Fruit fly (Drosophila melanogaster) whole organism, embryonic: ENCODE results near the gene CG2617.

Source experiments
- CG10267 ChIP-seq: fragments of 200-800 bp; sonication (Bioruptor generic); optimal IDR thresholded peaks from 2 replicates; lab custom pipeline; 2018; ENCODE audit warnings: missing biosample characterization, mild to moderate bottlenecking, missing genetic modification characterization, moderate library complexity
- CG12219 ChIP-seq: fragments of 200-800 bp; sonication (Bioruptor generic); optimal IDR thresholded peaks from 3 replicates; lab custom pipeline; 2018; ENCODE audit warnings: missing biosample characterization, mild to moderate bottlenecking, missing genetic modification characterization
- Doc3 ChIP-seq: fragments of 200-800 bp; sonication (Bioruptor generic); IDR thresholded peaks from 3 replicates; pipeline ENCODE4 v1.3.6; 2022; ENCODE audit warnings: missing biosample characterization, missing genetic modification characterization; ENCODE audit not compliant: partially characterized antibody
- Gug ChIP-seq: fragments of 200-800 bp; sonication (Bioruptor generic); IDR thresholded peaks from 4 replicates; pipeline ENCODE4 v1.3.6; 2022; ENCODE audit warnings: missing biosample characterization, missing genetic modification characterization
- HLH4C ChIP-seq: fragments of 200-800 bp; sonication (Bioruptor generic); IDR thresholded peaks from 3 replicates; pipeline ENCODE4 v1.3.6; 2022; ENCODE audit warnings: missing biosample characterization, missing genetic modification characterization; ENCODE audit not compliant: partially characterized antibody
- nmo ChIP-seq: fragments of 200-800 bp; sonication (Bioruptor generic); optimal IDR thresholded peaks from 2 replicates; lab custom pipeline; 2018; ENCODE audit warnings: missing biosample characterization, mild to moderate bottlenecking, missing genetic modification characterization, moderate library complexity

DNA sequence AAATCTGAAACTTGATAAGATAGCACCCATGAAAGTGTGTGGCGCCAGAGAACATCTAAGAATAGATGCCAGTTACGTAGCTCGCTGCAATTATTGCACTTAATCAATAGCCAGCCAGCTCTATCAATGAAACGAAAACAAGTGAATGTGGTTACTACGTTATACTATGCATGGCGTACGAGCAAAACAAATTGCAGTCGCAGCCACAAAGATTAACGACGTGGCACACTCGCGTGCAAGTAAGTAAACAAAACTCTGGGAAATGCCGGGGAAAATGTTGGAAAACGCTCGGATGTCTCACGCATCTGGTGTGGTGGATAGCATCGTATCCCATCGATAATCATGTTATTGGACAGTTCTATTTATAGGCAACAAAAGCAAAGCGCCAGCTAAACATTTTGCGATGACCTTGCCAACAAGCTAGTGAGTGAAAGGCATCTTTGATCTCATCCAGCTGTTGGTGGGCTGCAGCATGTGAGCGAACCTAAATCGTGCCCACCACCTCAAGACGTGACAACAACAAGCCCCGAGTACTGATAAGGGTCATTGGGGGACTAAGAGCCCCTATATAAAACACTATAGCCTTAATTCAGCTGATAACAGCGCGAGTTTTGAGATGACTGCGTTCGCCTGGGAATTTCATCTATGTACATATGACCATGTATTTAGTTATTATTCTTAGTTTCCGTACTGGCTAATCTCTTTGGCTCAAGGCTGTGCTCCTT, 8.3 kb upstream of the CG2617 start:
- no peak for TF ChIP-seq CG10267 (tag; lab: Kevin White, UChicago)
- no peak for TF ChIP-seq Gug
- no peak for TF ChIP-seq nmo (GFP tag; lab: Kevin White, UChicago)
- TF ChIP-seq CG12219 (GFP tag; lab: Kevin White, UChicago) = no peak
- TF ChIP-seq HLH4C (GFP tag; lab: Robert Waterston, UW) = no peak
- no peak for TF ChIP-seq Doc3 (GFP tag; lab: Robert Waterston, UW)
